Worm (Caenorhabditis elegans) whole organism, L1 larva: ENCODE data around the gene latd-1.

Experiments used
- C04F5.9 ChIP-seq: sonication (generic microtip); optimal IDR thresholded peaks from 2 replicates; lab custom pipeline; 2016; ENCODE audit warnings: missing genetic modification characterization, missing compliant biosample characterization
- C16A3.4 ChIP-seq: fragments of 150-350 bp; optimal IDR thresholded peaks from 2 replicates; lab custom pipeline; 2014; ENCODE audit warnings: missing biosample characterization, missing genetic modification characterization
- aly-2 ChIP-seq: fragments of 150-350 bp; optimal IDR thresholded peaks from 2 replicates; lab custom pipeline; 2014; ENCODE audit warnings: missing biosample characterization, missing genetic modification characterization
- ama-1 ChIP-seq: fragments of 150-350 bp; optimal IDR thresholded peaks from 2 replicates; lab custom pipeline; 2014
- dpl-1 ChIP-seq, 3 experiments: fragments of 150-350 bp in 2 of 3; sonication (generic microtip) in 1 of 3; optimal IDR thresholded peaks; 2 replicates each; lab custom pipeline; 2014 to 2017; ENCODE audit warnings: missing biosample characterization in 3 of 3, missing genetic modification characterization in 3 of 3, missing genetic modification reagents in 3 of 3
- dsc-1 ChIP-seq: sonication (generic microtip); optimal IDR thresholded peaks from 2 replicates; lab custom pipeline; 2016; ENCODE audit warnings: mild to moderate bottlenecking, missing genetic modification characterization, missing compliant biosample characterization
- egl-13 ChIP-seq: sonication (generic microtip); optimal IDR thresholded peaks from 2 replicates; lab custom pipeline; 2016; ENCODE audit warnings: missing genotype, missing genetic modification reagents, missing genetic modification characterization, missing compliant biosample characterization
- elt-2 ChIP-seq: sonication (generic microtip); optimal IDR thresholded peaks from 2 replicates; lab custom pipeline; 2016; ENCODE audit warnings: missing genetic modification characterization, mild to moderate bottlenecking, inconsistent platforms, missing compliant biosample characterization, missing genetic modification reagents
- elt-3 ChIP-seq, 6 experiments: fragments of 150-350 bp in 1 of 6; sonication (generic microtip); optimal IDR thresholded peaks; 2 replicates each; lab custom pipeline; 2017 to 2018; ENCODE audit warnings: missing biosample characterization in 6 of 6, missing genetic modification characterization in 6 of 6, inconsistent platforms in 1 of 6
- fkh-4 ChIP-seq: sonication (generic microtip); optimal IDR thresholded peaks from 2 replicates; lab custom pipeline; 2016; ENCODE audit warnings: missing compliant biosample characterization, missing genetic modification characterization, borderline replicate concordance
- fkh-8 ChIP-seq: sonication (generic microtip); optimal IDR thresholded peaks from 2 replicates; lab custom pipeline; 2016; ENCODE audit warnings: mild to moderate bottlenecking, missing genetic modification characterization, missing compliant biosample characterization
- grh-1 ChIP-seq: fragments of 200-800 bp; sonication (Bioruptor generic); IDR thresholded peaks from 2 replicates; pipeline ENCODE4 v1.3.6; 2022; ENCODE audit warnings: missing genetic modification reagents, missing genetic modification characterization, missing compliant biosample characterization
- hlh-4 ChIP-seq: sonication (generic microtip); optimal IDR thresholded peaks from 2 replicates; lab custom pipeline; 2016; ENCODE audit warnings: mild to moderate bottlenecking, missing genetic modification characterization, missing compliant biosample characterization
- hpl-2 ChIP-seq: fragments of 150-350 bp; optimal IDR thresholded peaks from 2 replicates; lab custom pipeline; 2014; ENCODE audit warnings: missing biosample characterization, missing genetic modification reagents, missing genetic modification characterization
- irx-1 ChIP-seq: sonication (generic microtip); optimal IDR thresholded peaks from 2 replicates; lab custom pipeline; 2016; ENCODE audit warnings: missing genetic modification characterization, missing compliant biosample characterization
- isw-1 ChIP-seq: fragments of 200-800 bp; sonication (Bioruptor generic); IDR thresholded peaks from 2 replicates; pipeline ENCODE4 v1.3.6; 2022; ENCODE audit warnings: missing genetic modification characterization, missing compliant biosample characterization
- lin-14 ChIP-seq: fragments of 200-800 bp; sonication (Bioruptor generic); optimal IDR thresholded peaks from 2 replicates; lab custom pipeline; 2018; ENCODE audit warnings: mild to moderate bottlenecking, missing genetic modification characterization, moderate library complexity, missing compliant biosample characterization
- lin-35 ChIP-seq, 2 experiments: fragments of 150-350 bp; optimal IDR thresholded peaks; 2 replicates each; lab custom pipeline; 2014; ENCODE audit warnings: missing biosample characterization in 2 of 2, missing genetic modification characterization in 2 of 2, missing genetic modification reagents in 2 of 2
- lin-39 ChIP-seq: fragments of 150-350 bp; optimal IDR thresholded peaks from 2 replicates; lab custom pipeline; 2014; ENCODE audit warnings: missing biosample characterization, missing genetic modification reagents, missing genetic modification characterization
- lir-3 ChIP-seq: sonication (generic microtip); optimal IDR thresholded peaks from 2 replicates; lab custom pipeline; 2016; ENCODE audit warnings: mild to moderate bottlenecking, missing genetic modification characterization, moderate library complexity, missing compliant biosample characterization; ENCODE audit not compliant: poor library complexity
- nhr-19 ChIP-seq: fragments of 200-800 bp; sonication (Bioruptor generic); conservative IDR thresholded peaks from 2 replicates; pipeline ENCODE4 v1.3.6; 2022; ENCODE audit warnings: missing genetic modification characterization, missing compliant biosample characterization
- nhr-20 ChIP-seq: sonication (generic microtip); optimal IDR thresholded peaks from 2 replicates; lab custom pipeline; 2016; ENCODE audit warnings: mild to moderate bottlenecking, missing genetic modification characterization, missing compliant biosample characterization
- nhr-47 ChIP-seq: sonication (generic microtip); optimal IDR thresholded peaks from 2 replicates; lab custom pipeline; 2016; ENCODE audit warnings: mild to moderate bottlenecking, missing genetic modification characterization, moderate library complexity, missing compliant biosample characterization
- nhr-71 ChIP-seq: sonication (generic microtip); optimal IDR thresholded peaks from 2 replicates; lab custom pipeline; 2016; ENCODE audit warnings: mild to moderate bottlenecking, missing genetic modification characterization, moderate library complexity, missing compliant biosample characterization
- nhr-77 ChIP-seq: fragments of 150-350 bp; optimal IDR thresholded peaks from 2 replicates; lab custom pipeline; 2014; ENCODE audit warnings: missing biosample characterization, missing genetic modification characterization
- nhr-84 ChIP-seq: sonication (generic microtip); optimal IDR thresholded peaks from 2 replicates; lab custom pipeline; 2017; ENCODE audit warnings: missing biosample characterization, missing genetic modification characterization
- nhr-90 ChIP-seq: sonication (generic microtip); optimal IDR thresholded peaks from 2 replicates; lab custom pipeline; 2016; ENCODE audit warnings: mild to moderate bottlenecking, missing genetic modification characterization, missing compliant biosample characterization; ENCODE audit not compliant: poor library complexity
- rnt-1 ChIP-seq: sonication (generic microtip); optimal IDR thresholded peaks from 2 replicates; lab custom pipeline; 2016; ENCODE audit warnings: mild to moderate bottlenecking, missing genetic modification characterization, moderate library complexity, missing compliant biosample characterization
- skn-1 ChIP-seq: fragments of 150-350 bp; optimal IDR thresholded peaks from 2 replicates; lab custom pipeline; 2014; ENCODE audit warnings: missing biosample characterization, missing genetic modification characterization
- snpc-4 ChIP-seq: fragments of 150-350 bp; optimal IDR thresholded peaks from 2 replicates; lab custom pipeline; 2014; ENCODE audit warnings: missing biosample characterization, missing genetic modification characterization
- snu-23 ChIP-seq: sonication (generic microtip); optimal IDR thresholded peaks from 2 replicates; lab custom pipeline; 2016; ENCODE audit warnings: missing genetic modification characterization, missing compliant biosample characterization
- sox-4 ChIP-seq: sonication (generic microtip); optimal IDR thresholded peaks from 2 replicates; lab custom pipeline; 2016; ENCODE audit warnings: missing genetic modification characterization, missing compliant biosample characterization
- sptf-1 ChIP-seq: fragments of 150-350 bp; optimal IDR thresholded peaks from 2 replicates; lab custom pipeline; 2014; ENCODE audit warnings: missing biosample characterization, missing genetic modification characterization
- sup-37 ChIP-seq: fragments of 200-800 bp; sonication (Bioruptor generic); optimal IDR thresholded peaks from 2 replicates; lab custom pipeline; 2018; ENCODE audit warnings: mild to moderate bottlenecking, missing genetic modification characterization, missing compliant biosample characterization
- swsn-7 ChIP-seq: sonication (generic microtip); optimal IDR thresholded peaks from 2 replicates; lab custom pipeline; 2016; ENCODE audit warnings: missing genetic modification characterization, missing compliant biosample characterization
- tbx-2 ChIP-seq: sonication (generic microtip); optimal IDR thresholded peaks from 2 replicates; lab custom pipeline; 2016; ENCODE audit warnings: missing genetic modification characterization, missing compliant biosample characterization
- tlp-1 ChIP-seq: fragments of 150-350 bp; optimal IDR thresholded peaks from 2 replicates; lab custom pipeline; 2014; ENCODE audit warnings: missing biosample characterization, missing genetic modification characterization
- unc-30 ChIP-seq: sonication (generic microtip); optimal IDR thresholded peaks from 2 replicates; lab custom pipeline; 2017; ENCODE audit warnings: missing biosample characterization, missing genetic modification characterization
- unc-62 ChIP-seq: fragments of 150-350 bp; optimal IDR thresholded peaks from 2 replicates; lab custom pipeline; 2014; ENCODE audit warnings: missing biosample characterization, missing genetic modification reagents, missing genetic modification characterization
- unc-86 ChIP-seq: sonication (generic microtip); optimal IDR thresholded peaks from 2 replicates; lab custom pipeline; 2016; ENCODE audit warnings: missing genetic modification characterization, missing compliant biosample characterization
- vab-15 ChIP-seq: sonication (generic microtip); optimal IDR thresholded peaks from 2 replicates; lab custom pipeline; 2017; ENCODE audit warnings: missing genotype, mild to moderate bottlenecking, missing genetic modification characterization, missing compliant biosample characterization
- zip-4 ChIP-seq: fragments of 200-800 bp; sonication (Bioruptor generic); optimal IDR thresholded peaks from 2 replicates; lab custom pipeline; 2018; ENCODE audit warnings: mild to moderate bottlenecking, missing genetic modification characterization, moderate library complexity, missing compliant biosample characterization
- ztf-4 ChIP-seq: fragments of 150-350 bp; optimal IDR thresholded peaks from 2 replicates; lab custom pipeline; 2014; ENCODE audit warnings: missing biosample characterization, missing genetic modification characterization

The latd-1 gene

ce11 chrX:7906430-7907014 is 8.9 kb upstream of the latd-1 start, which contains the start of gene C39D10.1:
C39D10.1 (plus strand) TSS chrX:7906964.
- TF ChIP-seq C04F5.9 = no peak
- TF ChIP-seq grh-1 = no peak
- no peak for TF ChIP-seq tlp-1
- no peak for TF ChIP-seq hpl-2
- no peak for TF ChIP-seq zip-4 (GFP tag; lab: Kevin White, UChicago)
- TF ChIP-seq rnt-1 (tag; lab: Kevin White, UChicago) = peak; percentile 44
- no peak for TF ChIP-seq nhr-84 (tag; lab: Kevin White, UChicago)
- no peak for TF ChIP-seq sptf-1 (tag; lab: Kevin White, UChicago)
- no peak for TF ChIP-seq aly-2
- TF ChIP-seq nhr-19 (GFP tag; lab: Robert Waterston, UW) = 0 out of 2 replicates have a peak, but pooled peaks have one; percentile 10
- no peak for TF ChIP-seq sup-37
- TF ChIP-seq lin-35 (GFP tag; optimal IDR thresholded peaks at IDR 0.05; lab: Kevin White, UChicago) = peak in 1 of 2 experiments; percentile 6
- TF ChIP-seq unc-62 (GFP tag; lab: Kevin White, UChicago) = no peak
- no peak for TF ChIP-seq isw-1 (GFP tag; lab: Robert Waterston, UW)
- no peak for TF ChIP-seq fkh-8
- peak; percentile 0 for TF ChIP-seq lir-3 (tag; lab: Kevin White, UChicago)
- TF ChIP-seq ama-1 (lab: Kevin White, UChicago) = no peak
- peak; percentile 24 for TF ChIP-seq nhr-90 (tag; lab: Kevin White, UChicago)
- TF ChIP-seq dsc-1 (tag; lab: Kevin White, UChicago) = no peak
- TF ChIP-seq ztf-4 (tag; lab: Kevin White, UChicago) = no peak
- TF ChIP-seq nhr-77 (tag; lab: Kevin White, UChicago) = peak; percentile 12
- TF ChIP-seq tbx-2 (tag; lab: Kevin White, UChicago) = no peak
- peak; percentile 41 for TF ChIP-seq snu-23 (GFP tag; lab: Kevin White, UChicago)
- TF ChIP-seq C16A3.4 (tag; lab: Kevin White, UChicago) = peak; percentile 32

ce11 chrX:7902976-7903375 is 5.4 kb upstream of the latd-1 start, which contains the start of gene C39D10.11:
C39D10.11 (plus strand) TSS chrX:7903276.
- no peak for TF ChIP-seq sox-4 (tag; lab: Kevin White, UChicago)
- TF ChIP-seq nhr-71 (tag; lab: Kevin White, UChicago) = no peak
- no peak for TF ChIP-seq snpc-4 (tag; lab: Kevin White, UChicago)
- no peak for TF ChIP-seq unc-86 (tag; lab: Kevin White, UChicago)
- TF ChIP-seq nhr-20 = no peak
- no peak for TF ChIP-seq vab-15
- TF ChIP-seq nhr-47 (tag; lab: Kevin White, UChicago) = no peak
- TF ChIP-seq dpl-1 (GFP tag; optimal IDR thresholded peaks at IDR 0.05; lab: Kevin White, UChicago) = no peak
- no peak for TF ChIP-seq nhr-90 (tag; lab: Kevin White, UChicago)
- no peak for TF ChIP-seq swsn-7 (tag; lab: Kevin White, UChicago)
- no peak for TF ChIP-seq C16A3.4 (tag; lab: Kevin White, UChicago)
- no peak for TF ChIP-seq lin-35 (GFP tag; optimal IDR thresholded peaks at IDR 0.05; lab: Kevin White, UChicago)
- TF ChIP-seq skn-1 (tag; lab: Kevin White, UChicago) = no peak
- no peak for TF ChIP-seq nhr-77 (tag; lab: Kevin White, UChicago)

DNA sequence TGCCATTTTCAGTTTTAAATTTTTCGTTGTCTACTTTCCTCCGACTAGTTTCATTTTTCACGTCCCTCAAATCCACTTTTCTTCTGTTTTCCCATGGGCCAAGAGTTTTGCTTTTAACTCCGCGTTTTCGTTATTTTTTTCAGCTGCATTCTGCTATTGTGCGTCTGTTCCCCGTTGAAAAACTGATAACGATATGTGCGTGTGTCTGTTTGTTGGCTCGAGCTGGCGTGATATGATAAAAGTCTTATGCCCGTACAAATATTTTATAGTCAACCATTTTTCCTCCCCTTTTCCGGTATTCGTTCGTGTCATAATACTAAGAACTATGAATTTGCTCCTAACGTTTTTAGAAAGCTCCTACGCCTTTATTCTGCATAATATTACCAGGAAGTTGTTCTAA is 4.2 kb upstream of the latd-1 start:
- TF ChIP-seq tbx-2 (tag; lab: Kevin White, UChicago) (no peak), unc-30 (no peak), elt-2 (peak; percentile 49), lir-3 (tag; lab: Kevin White, UChicago) (no peak), lin-35 (GFP tag; optimal IDR thresholded peaks at IDR 0.05; lab: Kevin White, UChicago) (peak in 1 of 2 experiments; percentile 5)

DNA sequence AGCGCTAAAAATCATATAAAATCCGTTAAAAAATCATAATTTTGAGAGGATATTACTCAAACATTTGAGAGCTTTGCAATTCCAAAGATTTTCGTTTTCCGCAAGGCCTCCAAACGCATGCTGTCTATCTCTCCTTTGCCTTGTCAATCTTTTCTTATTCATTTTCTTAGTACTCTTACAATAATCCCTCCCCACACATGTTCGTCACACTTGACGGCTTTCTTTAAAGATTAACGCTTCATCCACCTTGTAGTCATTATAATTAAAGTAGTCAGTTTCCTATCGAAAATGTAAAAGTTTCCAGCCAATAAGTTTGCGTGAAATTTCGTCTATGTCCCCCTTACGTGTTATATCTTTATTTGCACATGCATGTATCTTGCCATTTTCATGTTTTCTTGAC is 2.6 kb upstream of the latd-1 start:
- TF ChIP-seq dsc-1 (tag; lab: Kevin White, UChicago) (peak; percentile 86), ama-1 (lab: Kevin White, UChicago) (no peak), fkh-8 (peak; percentile 56), sptf-1 (tag; lab: Kevin White, UChicago) (no peak), lin-39 (no peak), tbx-2 (tag; lab: Kevin White, UChicago) (no peak), elt-3 (tag; optimal IDR thresholded peaks at IDR 0.05; lab: Kevin White, UChicago) (no peak), lin-14 (GFP tag; lab: Kevin White, UChicago) (peak; percentile 15), fkh-4 (tag; lab: Kevin White, UChicago) (no peak), egl-13 (tag; lab: Kevin White, UChicago) (peak; percentile 9), irx-1 (tag; lab: Kevin White, UChicago) (no peak), hlh-4 (no peak), grh-1 (no peak), nhr-84 (tag; lab: Kevin White, UChicago) (no peak), dpl-1 (GFP tag; optimal IDR thresholded peaks at IDR 0.05; lab: Kevin White, UChicago) (no peak), nhr-71 (tag; lab: Kevin White, UChicago) (peak; percentile 17)
